Fruit fly (Drosophila melanogaster) whole organism, embryonic: ENCODE measurements around the gene CG7006.
A peak's percentile ranks its signal among the peaks of the same experiment; 100 is the strongest.

ENCODE experiments used
- Ada2b ChIP-seq: fragments of 200-800 bp; sonication (Bioruptor generic); IDR thresholded peaks from 2 replicates; pipeline ENCODE4 v1.3.6; 2022; ENCODE audit warnings: missing biosample characterization, missing genetic modification characterization
- Antp ChIP-seq: fragments of 200-800 bp; sonication (Bioruptor generic); optimal IDR thresholded peaks from 3 replicates; lab custom pipeline; 2016; ENCODE audit warnings: missing biosample characterization, missing genetic modification characterization
- Asciz ChIP-seq: fragments of 200-800 bp; sonication (Bioruptor generic); optimal IDR thresholded peaks from 2 replicates; lab custom pipeline; 2017; ENCODE audit warnings: missing biosample characterization, mild to moderate bottlenecking, missing genetic modification characterization, missing genetic modification reagents
- BEAF-32 ChIP-seq: fragments of 200-800 bp; sonication (Bioruptor generic); optimal IDR thresholded peaks from 3 replicates; lab custom pipeline; 2017; ENCODE audit warnings: missing biosample characterization, missing genetic modification characterization, mild to moderate bottlenecking, moderate library complexity, missing genetic modification reagents
- Blimp-1 ChIP-seq: fragments of 200-800 bp; sonication (Bioruptor generic); optimal IDR thresholded peaks from 3 replicates; lab custom pipeline; 2018; ENCODE audit warnings: missing biosample characterization, missing genetic modification characterization, mild to moderate bottlenecking, moderate library complexity, missing genetic modification reagents
- CG10654 ChIP-seq: fragments of 200-800 bp; sonication (Bioruptor generic); optimal IDR thresholded peaks from 2 replicates; lab custom pipeline; 2016; ENCODE audit warnings: missing biosample characterization, missing genetic modification characterization
- CG11456 ChIP-seq: fragments of 200-800 bp; sonication (Bioruptor generic); IDR thresholded peaks from 3 replicates; pipeline ENCODE4 v1.3.6; 2022; ENCODE audit warnings: missing biosample characterization, missing genetic modification characterization
- CG11723 ChIP-seq: fragments of 200-800 bp; sonication (Bioruptor generic); optimal IDR thresholded peaks from 2 replicates; lab custom pipeline; 2017; ENCODE audit warnings: missing biosample characterization, mild to moderate bottlenecking, missing genetic modification characterization
- CG12659 ChIP-seq: fragments of 200-800 bp; sonication (Bioruptor generic); optimal IDR thresholded peaks from 3 replicates; lab custom pipeline; 2017; ENCODE audit warnings: mild to moderate bottlenecking, missing biosample characterization, missing genetic modification reagents, missing genetic modification characterization
- CG12942 ChIP-seq: fragments of 200-800 bp; sonication (Bioruptor generic); optimal IDR thresholded peaks from 3 replicates; lab custom pipeline; 2016; ENCODE audit warnings: missing biosample characterization, missing genetic modification characterization
- CG14014 ChIP-seq: fragments of 200-800 bp; sonication (Bioruptor generic); IDR thresholded peaks from 2 replicates; pipeline ENCODE4 v1.3.6; 2022; ENCODE audit warnings: missing biosample characterization, missing genetic modification characterization
- CG1602 ChIP-seq: fragments of 200-800 bp; sonication (Bioruptor generic); optimal IDR thresholded peaks from 3 replicates; lab custom pipeline; 2016; ENCODE audit warnings: missing biosample characterization, missing genetic modification characterization
- CG1647 ChIP-seq: fragments of 200-800 bp; sonication (Bioruptor generic); optimal IDR thresholded peaks from 3 replicates; lab custom pipeline; 2016; ENCODE audit warnings: missing biosample characterization, missing genetic modification characterization
- CG17568 ChIP-seq: fragments of 200-800 bp; sonication (Bioruptor generic); optimal IDR thresholded peaks from 2 replicates; lab custom pipeline; 2018; ENCODE audit warnings: missing biosample characterization, mild to moderate bottlenecking, missing genetic modification characterization, moderate library complexity
- CG17612 ChIP-seq: fragments of 200-800 bp; sonication (Bioruptor generic); IDR thresholded peaks from 2 replicates; pipeline ENCODE4 v1.3.6; 2022; ENCODE audit warnings: missing biosample characterization, missing genetic modification characterization
- CG31224 ChIP-seq: fragments of 200-800 bp; sonication (Bioruptor generic); IDR thresholded peaks from 2 replicates; pipeline ENCODE4 v1.3.6; 2022; ENCODE audit warnings: missing biosample characterization, missing genetic modification characterization
- CG34422 ChIP-seq: fragments of 200-800 bp; sonication (Bioruptor generic); IDR thresholded peaks from 3 replicates; pipeline ENCODE4 v1.3.6; 2022; ENCODE audit warnings: missing biosample characterization, missing genetic modification characterization
- CG6272 ChIP-seq: fragments of 200-800 bp; sonication (Bioruptor generic); IDR thresholded peaks from 2 replicates; pipeline ENCODE4 v1.3.6; 2022; ENCODE audit warnings: missing biosample characterization, missing genetic modification characterization
- CG6791 ChIP-seq: fragments of 200-800 bp; sonication (Bioruptor generic); IDR thresholded peaks from 3 replicates; pipeline ENCODE4 v1.3.6; 2022; ENCODE audit warnings: missing biosample characterization, missing genetic modification characterization; ENCODE audit not compliant: partially characterized antibody
- CHES-1-like ChIP-seq: fragments of 200-800 bp; sonication (Bioruptor generic); optimal IDR thresholded peaks from 2 replicates; lab custom pipeline; 2016; ENCODE audit warnings: missing biosample characterization, missing genetic modification characterization
- CoRest ChIP-seq: fragments of 200-800 bp; sonication (Bioruptor generic); optimal IDR thresholded peaks from 3 replicates; lab custom pipeline; 2018; ENCODE audit warnings: missing biosample characterization, mild to moderate bottlenecking, missing genetic modification characterization, moderate library complexity
- Doc3 ChIP-seq: fragments of 200-800 bp; sonication (Bioruptor generic); IDR thresholded peaks from 3 replicates; pipeline ENCODE4 v1.3.6; 2022; ENCODE audit warnings: missing biosample characterization, missing genetic modification characterization; ENCODE audit not compliant: partially characterized antibody
- Drgx ChIP-seq: fragments of 200-800 bp; sonication (Bioruptor generic); IDR thresholded peaks from 2 replicates; pipeline ENCODE4 v1.3.6; 2022; ENCODE audit warnings: missing biosample characterization, missing genetic modification characterization
- Ets97D ChIP-seq: fragments of 200-800 bp; sonication (Bioruptor generic); optimal IDR thresholded peaks from 3 replicates; lab custom pipeline; 2016; ENCODE audit warnings: missing biosample characterization, missing genetic modification characterization
- Gug ChIP-seq: fragments of 200-800 bp; sonication (Bioruptor generic); IDR thresholded peaks from 4 replicates; pipeline ENCODE4 v1.3.6; 2022; ENCODE audit warnings: missing biosample characterization, missing genetic modification characterization
- HLHmδ ChIP-seq: fragments of 200-800 bp; sonication (Bioruptor generic); optimal IDR thresholded peaks from 2 replicates; lab custom pipeline; 2018; ENCODE audit warnings: missing biosample characterization, mild to moderate bottlenecking, missing genetic modification characterization, moderate library complexity
- Hmr ChIP-seq: fragments of 200-800 bp; sonication (Bioruptor generic); optimal IDR thresholded peaks from 3 replicates; lab custom pipeline; 2017; ENCODE audit warnings: mild to moderate bottlenecking, missing biosample characterization, missing genetic modification reagents, missing genetic modification characterization
- Hr39 ChIP-seq: fragments of >200 bp; optimal IDR thresholded peaks from 2 replicates; lab custom pipeline; 2017
- Lpt ChIP-seq: fragments of >200 bp; optimal IDR thresholded peaks from 2 replicates; lab custom pipeline; 2018; ENCODE audit warnings: missing biosample characterization, missing genetic modification characterization
- Med ChIP-seq: fragments of 200-800 bp; sonication (Bioruptor generic); peaks from one replicate; lab custom pipeline; 2016; ENCODE audit warnings: missing biosample characterization, missing genetic modification characterization, mild to moderate bottlenecking, inconsistent platforms, moderate library complexity
- NK7.1 ChIP-seq: fragments of 200-800 bp; sonication (Bioruptor generic); optimal IDR thresholded peaks from 3 replicates; lab custom pipeline; 2016; ENCODE audit warnings: missing biosample characterization, missing genetic modification characterization
- Rx ChIP-seq: fragments of 200-800 bp; sonication (Bioruptor generic); IDR thresholded peaks from 2 replicates; pipeline ENCODE4 v1.3.6; 2022; ENCODE audit warnings: missing biosample characterization, missing genetic modification characterization
- Spps ChIP-seq: fragments of 200-800 bp; sonication (Bioruptor generic); optimal IDR thresholded peaks from 2 replicates; lab custom pipeline; 2018; ENCODE audit warnings: missing biosample characterization, mild to moderate bottlenecking, missing genetic modification characterization
- abd-A ChIP-seq: fragments of 200-800 bp; sonication (Bioruptor generic); optimal IDR thresholded peaks from 3 replicates; lab custom pipeline; 2019; ENCODE audit warnings: missing biosample characterization, mild to moderate bottlenecking, missing genetic modification characterization, moderate library complexity
- ara ChIP-seq: fragments of 200-800 bp; sonication (Bioruptor generic); IDR thresholded peaks from 2 replicates; pipeline ENCODE4 v1.3.6; 2022; ENCODE audit warnings: missing biosample characterization, missing genetic modification characterization
- ato ChIP-seq: fragments of 200-800 bp; sonication (Bioruptor generic); IDR thresholded peaks from 2 replicates; pipeline ENCODE4 v1.3.6; 2022; ENCODE audit warnings: missing biosample characterization, missing genetic modification characterization; ENCODE audit not compliant: partially characterized antibody
- caup ChIP-seq: fragments of 200-800 bp; sonication (Bioruptor generic); optimal IDR thresholded peaks from 3 replicates; lab custom pipeline; 2017; ENCODE audit warnings: missing biosample characterization, mild to moderate bottlenecking, missing genetic modification characterization, moderate library complexity; ENCODE audit not compliant: severe bottlenecking
- fd3F ChIP-seq: fragments of 200-800 bp; sonication (Bioruptor generic); optimal IDR thresholded peaks from 2 replicates; lab custom pipeline; 2018; ENCODE audit warnings: missing biosample characterization, mild to moderate bottlenecking, missing genetic modification characterization, moderate library complexity
- fu2 ChIP-seq: fragments of 200-800 bp; sonication (Bioruptor generic); optimal IDR thresholded peaks from 2 replicates; lab custom pipeline; 2016; ENCODE audit warnings: missing biosample characterization, missing genetic modification characterization
- gcm2 ChIP-seq: fragments of 200-800 bp; sonication (Bioruptor generic); optimal IDR thresholded peaks from 2 replicates; lab custom pipeline; 2016; ENCODE audit warnings: missing biosample characterization, missing genetic modification characterization
- grau ChIP-seq: fragments of 200-800 bp; optimal IDR thresholded peaks from 3 replicates; lab custom pipeline; 2019; ENCODE audit warnings: missing biosample characterization, mild to moderate bottlenecking, missing genetic modification characterization, moderate library complexity
- kay ChIP-seq: fragments of 200-800 bp; sonication (Bioruptor generic); optimal IDR thresholded peaks from 2 replicates; lab custom pipeline; 2016; ENCODE audit warnings: missing biosample characterization, missing genetic modification characterization
- luna ChIP-seq: fragments of 200-800 bp; sonication (Bioruptor generic); optimal IDR thresholded peaks from 2 replicates; lab custom pipeline; 2016; ENCODE audit warnings: missing biosample characterization, missing genetic modification characterization
- mam ChIP-seq: fragments of 200-800 bp; sonication (Bioruptor generic); optimal IDR thresholded peaks from 3 replicates; lab custom pipeline; 2016; ENCODE audit warnings: missing biosample characterization, missing genetic modification characterization
- nom ChIP-seq: fragments of 200-800 bp; sonication (Bioruptor generic); optimal IDR thresholded peaks from 2 replicates; lab custom pipeline; 2017; ENCODE audit warnings: missing biosample characterization, missing genetic modification characterization, mild to moderate bottlenecking, moderate library complexity, missing genetic modification reagents
- phol ChIP-seq: fragments of 200-800 bp; sonication (Bioruptor generic); optimal IDR thresholded peaks from 3 replicates; lab custom pipeline; 2018; ENCODE audit warnings: missing biosample characterization, mild to moderate bottlenecking, missing genetic modification characterization, moderate library complexity
- repo ChIP-seq: fragments of 200-800 bp; sonication (Bioruptor generic); optimal IDR thresholded peaks from 2 replicates; lab custom pipeline; 2016; ENCODE audit warnings: missing biosample characterization, missing genetic modification characterization
- sens-2 ChIP-seq: fragments of 200-800 bp; sonication (Bioruptor generic); IDR thresholded peaks from 2 replicates; pipeline ENCODE4 v1.3.6; 2022; ENCODE audit warnings: missing biosample characterization, missing genetic modification characterization
- tio ChIP-seq: fragments of 200-800 bp; sonication (Bioruptor generic); optimal IDR thresholded peaks from 2 replicates; lab custom pipeline; 2017; ENCODE audit warnings: missing biosample characterization, missing genetic modification characterization, inconsistent platforms
- tll ChIP-seq, 2 experiments: fragments of 200-800 bp in 1 of 2; fragments of >200 bp in 1 of 2; sonication (Bioruptor generic) in 1 of 2; optimal IDR thresholded peaks; 2 replicates each; lab custom pipeline; 2017 to 2019; ENCODE audit warnings: missing biosample characterization in 2 of 2, missing genetic modification characterization in 2 of 2, mild to moderate bottlenecking in 1 of 2, moderate library complexity in 1 of 2

The CG7006 gene

dm6 chr3R:24870389-24871048 lies 20.1 kb downstream of the CG7006 start, which contains the start of gene CycB3 (continued):
- TF ChIP-seq nom (GFP tag; lab: Kevin White, UChicago) (peak; percentile 16), Gug (GFP tag; lab: Robert Waterston, UW) (no peak), luna (no peak), fu2 (GFP tag; lab: Kevin White, UChicago) (no peak), CG17612 (no peak), CG6791 (0 out of 3 replicates have a peak, but pooled peaks have one; percentile 51), tio (GFP tag; lab: Kevin White, UChicago) (no peak), CG6272 (GFP tag; lab: Robert Waterston, UW) (no peak), sens-2 (GFP tag; lab: Robert Waterston, UW) (no peak), CG12942 (GFP tag; lab: Kevin White, UChicago) (no peak), CoRest (peak; percentile 51), NK7.1 (GFP tag; lab: Kevin White, UChicago) (no peak), caup (GFP tag; lab: Kevin White, UChicago) (peak; percentile 49), Rx (GFP tag; lab: Robert Waterston, UW) (no peak), CG12659 (GFP tag; lab: Kevin White, UChicago) (peak; percentile 51), ara (no peak), Med (GFP tag; lab: Kevin White, UChicago) (peak; percentile 88), CG17568 (GFP tag; lab: Kevin White, UChicago) (no peak), Asciz (GFP tag; lab: Kevin White, UChicago) (no peak), CG10654 (GFP tag; lab: Kevin White, UChicago) (no peak), CG31224 (GFP tag; lab: Robert Waterston, UW) (no peak), fd3F (GFP tag; lab: Kevin White, UChicago) (no peak), Hr39 (lab: Kevin White, UChicago) (no peak), Drgx (GFP tag; lab: Robert Waterston, UW) (no peak), CG11723 (GFP tag; lab: Kevin White, UChicago) (peak; percentile 3), ato (GFP tag; lab: Robert Waterston, UW) (no peak), Hmr (GFP tag; lab: Kevin White, UChicago) (peak; percentile 42), HLHmδ (GFP tag; lab: Kevin White, UChicago) (peak; percentile 78), Spps (tag; lab: Kevin White, UChicago) (peak; percentile 30), abd-A (tag; lab: Kevin White, UChicago) (no peak), Ada2b (GFP tag; lab: Robert Waterston, UW) (no peak), Antp (GFP tag; lab: Kevin White, UChicago) (no peak), tll (GFP tag; optimal IDR thresholded peaks at IDR 0.05; lab: Kevin White, UChicago) (peak in 1 of 2 experiments; percentile 33), CG14014 (0 out of 2 replicates have a peak, but pooled peaks have one; percentile 31), CG11456 (GFP tag; lab: Robert Waterston, UW) (no peak), kay (GFP tag; lab: Kevin White, UChicago) (no peak), mam (GFP tag; lab: Kevin White, UChicago) (no peak), Ets97D (GFP tag; lab: Kevin White, UChicago) (peak; percentile 93), CG34422 (0 out of 3 replicates have a peak, but pooled peaks have one; percentile 22), BEAF-32 (peak; percentile 56), phol (tag; lab: Kevin White, UChicago) (peak; percentile 91), repo (GFP tag; lab: Kevin White, UChicago) (peak; percentile 25), Doc3 (no peak), Blimp-1 (GFP tag; lab: Kevin White, UChicago) (no peak), gcm2 (GFP tag; lab: Kevin White, UChicago) (no peak), CG1647 (GFP tag; lab: Kevin White, UChicago) (no peak), CG1602 (GFP tag; lab: Kevin White, UChicago) (no peak), grau (peak; percentile 16), Lpt (GFP tag; lab: Kevin White, UChicago) (no peak), CHES-1-like (GFP tag; lab: Kevin White, UChicago) (peak; percentile 39)
